Fruit fly (Drosophila melanogaster) whole organism, embryonic: Measurements from ENCODE around the gene Cyp12a4.
A peak's percentile ranks its signal among the peaks of the same experiment; 100 is the strongest.

Source experiments
- Abd-B ChIP-seq: fragments of 200-800 bp; sonication (Bioruptor generic); optimal IDR thresholded peaks from 2 replicates; lab custom pipeline; 2018; ENCODE audit warnings: missing biosample characterization, mild to moderate bottlenecking, missing genetic modification characterization, moderate library complexity
- Ada2b ChIP-seq: fragments of 200-800 bp; sonication (Bioruptor generic); IDR thresholded peaks from 2 replicates; pipeline ENCODE4 v1.3.6; 2022; ENCODE audit warnings: missing biosample characterization, missing genetic modification characterization
- BEAF-32 ChIP-seq: fragments of 200-800 bp; sonication (Bioruptor generic); optimal IDR thresholded peaks from 3 replicates; lab custom pipeline; 2017; ENCODE audit warnings: missing biosample characterization, missing genetic modification characterization, mild to moderate bottlenecking, moderate library complexity, missing genetic modification reagents
- CG10267 ChIP-seq: fragments of 200-800 bp; sonication (Bioruptor generic); optimal IDR thresholded peaks from 2 replicates; lab custom pipeline; 2018; ENCODE audit warnings: missing biosample characterization, mild to moderate bottlenecking, missing genetic modification characterization, moderate library complexity
- CG10321 ChIP-seq: fragments of 200-800 bp; sonication (Bioruptor generic); IDR thresholded peaks from 2 replicates; pipeline ENCODE4 v1.3.6; 2022; ENCODE audit warnings: missing biosample characterization, missing genetic modification characterization
- CG14050 ChIP-seq: fragments of 200-800 bp; sonication (Bioruptor generic); IDR thresholded peaks from 3 replicates; pipeline ENCODE4 v1.3.6; 2022; ENCODE audit warnings: missing biosample characterization, missing genetic modification characterization
- CG15479 ChIP-seq: fragments of 200-800 bp; sonication (Bioruptor generic); optimal IDR thresholded peaks from 3 replicates; lab custom pipeline; 2019; ENCODE audit warnings: missing biosample characterization, mild to moderate bottlenecking, missing genetic modification characterization, moderate library complexity
- CG17186 ChIP-seq: fragments of 200-800 bp; sonication (Bioruptor generic); optimal IDR thresholded peaks from 3 replicates; lab custom pipeline; 2017; ENCODE audit warnings: missing biosample characterization, missing genetic modification reagents, missing genetic modification characterization
- CG18476 ChIP-seq: fragments of 200-800 bp; sonication (Bioruptor generic); optimal IDR thresholded peaks from 2 replicates; lab custom pipeline; 2016; ENCODE audit warnings: missing biosample characterization, mild to moderate bottlenecking, missing genetic modification characterization
- CG2889 ChIP-seq: fragments of 200-800 bp; sonication (Bioruptor generic); IDR thresholded peaks from 3 replicates; pipeline ENCODE4 v1.3.6; 2022; ENCODE audit warnings: missing biosample characterization, missing genetic modification characterization
- CG32532 ChIP-seq: fragments of 200-800 bp; sonication (Bioruptor generic); IDR thresholded peaks from 2 replicates; pipeline ENCODE4 v1.3.6; 2022; ENCODE audit warnings: missing biosample characterization, missing genetic modification characterization
- CG32767 ChIP-seq: fragments of 200-800 bp; sonication (Bioruptor generic); IDR thresholded peaks from 2 replicates; pipeline ENCODE4 v1.3.6; 2022; ENCODE audit warnings: missing biosample characterization, missing genetic modification characterization
- CG3407 ChIP-seq: fragments of 200-800 bp; sonication (Bioruptor generic); optimal IDR thresholded peaks from 2 replicates; lab custom pipeline; 2018; ENCODE audit warnings: missing biosample characterization, mild to moderate bottlenecking, missing genetic modification characterization
- CG34422 ChIP-seq: fragments of 200-800 bp; sonication (Bioruptor generic); IDR thresholded peaks from 3 replicates; pipeline ENCODE4 v1.3.6; 2022; ENCODE audit warnings: missing biosample characterization, missing genetic modification characterization
- CG4707 ChIP-seq: fragments of 200-800 bp; sonication (Bioruptor generic); optimal IDR thresholded peaks from 2 replicates; lab custom pipeline; 2018; ENCODE audit warnings: missing biosample characterization, mild to moderate bottlenecking, missing genetic modification characterization, moderate library complexity
- CG4820 ChIP-seq: fragments of 200-800 bp; sonication (Bioruptor generic); optimal IDR thresholded peaks from 3 replicates; lab custom pipeline; 2016; ENCODE audit warnings: missing biosample characterization, missing genetic modification characterization
- CG5245 ChIP-seq: fragments of 200-800 bp; sonication (Bioruptor generic); optimal IDR thresholded peaks from 3 replicates; lab custom pipeline; 2016; ENCODE audit warnings: missing biosample characterization, missing genetic modification characterization
- CG6791 ChIP-seq: fragments of 200-800 bp; sonication (Bioruptor generic); IDR thresholded peaks from 3 replicates; pipeline ENCODE4 v1.3.6; 2022; ENCODE audit warnings: missing biosample characterization, missing genetic modification characterization; ENCODE audit not compliant: partially characterized antibody
- CG7745 ChIP-seq: fragments of 200-800 bp; sonication (Bioruptor generic); optimal IDR thresholded peaks from 2 replicates; lab custom pipeline; 2018; ENCODE audit warnings: missing biosample characterization, mild to moderate bottlenecking, missing genetic modification characterization, moderate library complexity
- CG7987 ChIP-seq: fragments of 200-800 bp; sonication (Bioruptor generic); optimal IDR thresholded peaks from 2 replicates; lab custom pipeline; 2018; ENCODE audit warnings: missing biosample characterization, mild to moderate bottlenecking, missing genetic modification characterization, moderate library complexity
- CG8478 ChIP-seq: fragments of >200 bp; optimal IDR thresholded peaks from 2 replicates; lab custom pipeline; 2018
- CG9215 ChIP-seq: fragments of 200-800 bp; sonication (Bioruptor generic); IDR thresholded peaks from 2 replicates; pipeline ENCODE4 v1.3.6; 2022; ENCODE audit warnings: missing biosample characterization, missing genetic modification characterization
- CG9817 ChIP-seq: fragments of 200-800 bp; sonication (Bioruptor generic); optimal IDR thresholded peaks from 2 replicates; lab custom pipeline; 2018; ENCODE audit warnings: missing biosample characterization, mild to moderate bottlenecking, missing genetic modification characterization, moderate library complexity
- CTCF ChIP-seq: fragments of 200-800 bp; sonication (Bioruptor generic); optimal IDR thresholded peaks from 2 replicates; lab custom pipeline; 2017; ENCODE audit warnings: missing biosample characterization, mild to moderate bottlenecking, missing genetic modification characterization, moderate library complexity
- Dad ChIP-seq: fragments of 200-800 bp; sonication (Bioruptor generic); optimal IDR thresholded peaks from 3 replicates; lab custom pipeline; 2016; ENCODE audit warnings: missing biosample characterization, missing genetic modification characterization
- Deaf1 ChIP-seq: fragments of 200-800 bp; optimal IDR thresholded peaks from 3 replicates; lab custom pipeline; 2019; ENCODE audit warnings: missing biosample characterization, mild to moderate bottlenecking, missing genetic modification characterization, moderate library complexity
- Dll ChIP-seq: fragments of 200-800 bp; sonication (Bioruptor generic); IDR thresholded peaks from 4 replicates; pipeline ENCODE4 v1.3.6; 2022; ENCODE audit warnings: missing biosample characterization, missing genetic modification characterization; ENCODE audit not compliant: partially characterized antibody
- Fer3 ChIP-seq: fragments of 200-800 bp; sonication (Bioruptor generic); optimal IDR thresholded peaks from 2 replicates; lab custom pipeline; 2018; ENCODE audit warnings: missing biosample characterization, mild to moderate bottlenecking, missing genetic modification characterization, moderate library complexity
- Gsc ChIP-seq: fragments of 200-800 bp; sonication (Bioruptor generic); IDR thresholded peaks from 2 replicates; pipeline ENCODE4 v1.3.6; 2022; ENCODE audit warnings: missing biosample characterization, missing genetic modification characterization
- Gug ChIP-seq: fragments of 200-800 bp; sonication (Bioruptor generic); IDR thresholded peaks from 4 replicates; pipeline ENCODE4 v1.3.6; 2022; ENCODE audit warnings: missing biosample characterization, missing genetic modification characterization
- HLHmδ ChIP-seq: fragments of 200-800 bp; sonication (Bioruptor generic); optimal IDR thresholded peaks from 2 replicates; lab custom pipeline; 2018; ENCODE audit warnings: missing biosample characterization, mild to moderate bottlenecking, missing genetic modification characterization, moderate library complexity
- Hsf ChIP-seq: fragments of 200-800 bp; sonication (Bioruptor generic); optimal IDR thresholded peaks from 3 replicates; lab custom pipeline; 2016; ENCODE audit warnings: missing biosample characterization, missing genetic modification characterization
- NC2α ChIP-seq: fragments of 200-800 bp; sonication (Bioruptor generic); optimal IDR thresholded peaks from 2 replicates; lab custom pipeline; 2016; ENCODE audit warnings: missing biosample characterization, missing genetic modification characterization
- PHDP ChIP-seq: fragments of 200-800 bp; sonication (Bioruptor generic); optimal IDR thresholded peaks from 3 replicates; lab custom pipeline; 2018; ENCODE audit warnings: missing biosample characterization, mild to moderate bottlenecking, missing genetic modification characterization, moderate library complexity
- bab2 ChIP-seq: fragments of 200-800 bp; sonication (Bioruptor generic); optimal IDR thresholded peaks from 2 replicates; lab custom pipeline; 2016; ENCODE audit warnings: missing biosample characterization, missing genetic modification characterization
- br ChIP-seq: fragments of >200 bp; optimal IDR thresholded peaks from 2 replicates; lab custom pipeline; 2017
- caup ChIP-seq: fragments of 200-800 bp; sonication (Bioruptor generic); optimal IDR thresholded peaks from 3 replicates; lab custom pipeline; 2017; ENCODE audit warnings: missing biosample characterization, mild to moderate bottlenecking, missing genetic modification characterization, moderate library complexity; ENCODE audit not compliant: severe bottlenecking
- chinmo ChIP-seq: fragments of 200-800 bp; sonication (Bioruptor generic); IDR thresholded peaks from 4 replicates; pipeline ENCODE4 v1.3.6; 2022; ENCODE audit warnings: missing biosample characterization, missing genetic modification characterization; ENCODE audit not compliant: partially characterized antibody
- croc ChIP-seq: fragments of 200-800 bp; sonication (Bioruptor generic); conservative IDR thresholded peaks from 3 replicates; pipeline ENCODE4 v1.3.6; 2022; ENCODE audit warnings: missing biosample characterization, missing genetic modification characterization
- dati ChIP-seq: fragments of 200-800 bp; sonication (Bioruptor generic); IDR thresholded peaks from 2 replicates; pipeline ENCODE4 v1.3.6; 2022; ENCODE audit warnings: missing biosample characterization, missing genetic modification characterization
- eyg ChIP-seq: fragments of 200-800 bp; sonication (Bioruptor generic); optimal IDR thresholded peaks from 3 replicates; lab custom pipeline; 2016; ENCODE audit warnings: missing biosample characterization, missing genetic modification characterization
- fd96Cb ChIP-seq: fragments of 200-800 bp; sonication (Bioruptor generic); optimal IDR thresholded peaks from 2 replicates; lab custom pipeline; 2018; ENCODE audit warnings: missing biosample characterization, mild to moderate bottlenecking, missing genetic modification characterization, moderate library complexity
- gem ChIP-seq: fragments of 200-800 bp; sonication (Bioruptor generic); optimal IDR thresholded peaks from 2 replicates; lab custom pipeline; 2019; ENCODE audit warnings: missing biosample characterization, mild to moderate bottlenecking, missing genetic modification characterization, moderate library complexity
- kay ChIP-seq: fragments of 200-800 bp; sonication (Bioruptor generic); optimal IDR thresholded peaks from 2 replicates; lab custom pipeline; 2016; ENCODE audit warnings: missing biosample characterization, missing genetic modification characterization
- kni ChIP-seq: fragments of 200-800 bp; sonication (Bioruptor generic); optimal IDR thresholded peaks from 3 replicates; lab custom pipeline; 2017; ENCODE audit warnings: mild to moderate bottlenecking, missing biosample characterization, missing genetic modification reagents, missing genetic modification characterization
- mam ChIP-seq: fragments of 200-800 bp; sonication (Bioruptor generic); optimal IDR thresholded peaks from 3 replicates; lab custom pipeline; 2016; ENCODE audit warnings: missing biosample characterization, missing genetic modification characterization
- odd ChIP-seq: fragments of 200-800 bp; sonication (Bioruptor generic); optimal IDR thresholded peaks from 2 replicates; lab custom pipeline; 2017; ENCODE audit warnings: missing biosample characterization, mild to moderate bottlenecking, missing genetic modification characterization
- run ChIP-seq: fragments of 200-800 bp; sonication (Bioruptor generic); optimal IDR thresholded peaks from 3 replicates; lab custom pipeline; 2018; ENCODE audit warnings: missing biosample characterization, mild to moderate bottlenecking, missing genetic modification characterization
- stc ChIP-seq: fragments of 200-800 bp; sonication (Bioruptor generic); IDR thresholded peaks from 2 replicates; pipeline ENCODE4 v1.3.6; 2022; ENCODE audit warnings: missing biosample characterization, missing genetic modification characterization
- tll ChIP-seq, 2 experiments: fragments of 200-800 bp in 1 of 2; fragments of >200 bp in 1 of 2; sonication (Bioruptor generic) in 1 of 2; optimal IDR thresholded peaks; 2 replicates each; lab custom pipeline; 2017 to 2019; ENCODE audit warnings: missing biosample characterization in 2 of 2, missing genetic modification characterization in 2 of 2, mild to moderate bottlenecking in 1 of 2, moderate library complexity in 1 of 2
- wdn ChIP-seq: fragments of 200-800 bp; sonication (Bioruptor generic); IDR thresholded peaks from 2 replicates; pipeline ENCODE4 v1.3.6; 2022; ENCODE audit warnings: missing biosample characterization, missing genetic modification characterization

Cyp12a4 gene

DNA sequence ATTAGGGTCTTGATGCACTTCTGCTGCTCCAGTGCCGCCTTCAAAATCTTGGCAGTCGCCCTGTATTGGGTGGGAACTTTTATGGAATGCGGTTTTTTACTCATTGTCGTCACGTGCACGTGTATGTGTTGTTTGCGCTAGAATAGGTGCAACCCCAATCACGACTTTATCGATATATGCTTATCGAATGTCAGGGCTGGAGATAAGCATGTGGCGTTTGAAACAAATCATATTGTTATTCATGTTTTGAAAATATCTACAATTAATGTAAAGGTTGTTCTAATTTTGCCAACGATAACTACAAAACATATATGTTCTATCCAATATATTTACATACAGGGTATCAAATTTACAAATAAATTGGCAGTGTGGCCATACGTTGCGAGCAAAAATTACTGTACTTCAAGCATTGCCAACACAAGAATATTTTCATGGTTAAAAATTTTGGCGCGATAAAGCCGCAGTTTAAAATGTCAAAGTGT, 27.2 kb downstream of the Cyp12a4 start, which contains the start of the genes CG42359 and Nsun5 (continued):
- TF ChIP-seq HLHmδ (GFP tag; lab: Kevin White, UChicago) (peak; percentile 5), CG18476 (GFP tag; lab: Kevin White, UChicago) (peak; percentile 90), CG7745 (tag; lab: Kevin White, UChicago) (peak; percentile 26), CG34422 (GFP tag; lab: Robert Waterston, UW) (peak; percentile 90), CG4707 (GFP tag; lab: Kevin White, UChicago) (peak; percentile 62), mam (peak; percentile 93), stc (GFP tag; lab: Robert Waterston, UW) (peak; percentile 85), Abd-B (peak; percentile 90), bab2 (peak; percentile 92), CG3407 (GFP tag; lab: Kevin White, UChicago) (peak; percentile 73), CG15479 (GFP tag; lab: Kevin White, UChicago) (peak; percentile 82), Dad (GFP tag; lab: Kevin White, UChicago) (peak; percentile 85), gem (peak; percentile 94), caup (GFP tag; lab: Kevin White, UChicago) (peak; percentile 80), CG7987 (GFP tag; lab: Kevin White, UChicago) (peak; percentile 87), kni (peak; percentile 67), NC2α (peak; percentile 76), br (lab: Kevin White, UChicago) (no peak), Dll (GFP tag; lab: Robert Waterston, UW) (peak; percentile 97), CG5245 (GFP tag; lab: Kevin White, UChicago) (peak; percentile 79), CG32532 (peak; percentile 92), PHDP (tag; lab: Kevin White, UChicago) (peak; percentile 93), kay (GFP tag; lab: Kevin White, UChicago) (peak; percentile 72), Gsc (GFP tag; lab: Robert Waterston, UW) (no peak; the same call in 1 of the 2 replicates), CG4820 (peak; percentile 83), Deaf1 (tag; lab: Kevin White, UChicago) (peak; percentile 62), fd96Cb (tag; lab: Kevin White, UChicago) (peak; percentile 86), chinmo (GFP tag; lab: Robert Waterston, UW) (peak; percentile 87; the same call in 3 of the 4 replicates), eyg (GFP tag; lab: Kevin White, UChicago) (peak; percentile 87), CG6791 (GFP tag; lab: Robert Waterston, UW) (peak; percentile 86), CG14050 (peak; percentile 83), CG10321 (peak; percentile 56; the same call in 1 of the 2 replicates), run (tag; lab: Kevin White, UChicago) (peak; percentile 76), wdn (peak; percentile 83), Fer3 (peak; percentile 86), CG9817 (tag; lab: Kevin White, UChicago) (peak; percentile 88), BEAF-32 (peak; percentile 95), Gug (GFP tag; lab: Robert Waterston, UW) (peak; percentile 89), CG2889 (GFP tag; lab: Robert Waterston, UW) (peak; percentile 77), odd (GFP tag; lab: Kevin White, UChicago) (peak; percentile 7), CG10267 (tag; lab: Kevin White, UChicago) (peak; percentile 92), dati (GFP tag; lab: Robert Waterston, UW) (peak; percentile 73), CTCF (GFP tag; lab: Kevin White, UChicago) (peak; percentile 60), Ada2b (GFP tag; lab: Robert Waterston, UW) (peak; percentile 89), CG8478 (no peak), croc (peak; percentile 70), CG17186 (GFP tag; lab: Kevin White, UChicago) (peak; percentile 91), Hsf (peak; percentile 95), tll (GFP tag; optimal IDR thresholded peaks at IDR 0.05; lab: Kevin White, UChicago) (peak in 1 of 2 experiments; percentile 31), CG32767 (GFP tag; lab: Robert Waterston, UW) (peak; percentile 85), CG9215 (GFP tag; lab: Robert Waterston, UW) (peak; percentile 100)
